Worm (Caenorhabditis elegans) whole organism, midembryonic: ENCODE data around the gene btb-18.
"Not testable (repeated sequence)": the region's sequence is repeated elsewhere in the genome, so short reads cannot be mapped to it uniquely, and the experiment has no call there.

Experiments
- T22C8.4 ChIP-seq: fragments of 200-800 bp; sonication (Bioruptor generic); IDR thresholded peaks from 2 replicates; pipeline ENCODE4 v1.3.6; 2022; ENCODE audit warnings: missing genetic modification characterization, missing compliant biosample characterization
- cog-1 ChIP-seq: sonication (generic microtip); optimal IDR thresholded peaks from 2 replicates; lab custom pipeline; 2016; ENCODE audit warnings: missing genetic modification characterization, missing compliant biosample characterization
- flt-1 ChIP-seq: fragments of 200-800 bp; sonication (Bioruptor generic); IDR thresholded peaks from 2 replicates; pipeline ENCODE4 v1.3.6; 2022; ENCODE audit warnings: missing genetic modification characterization, missing compliant biosample characterization
- klf-2 ChIP-seq: fragments of 200-800 bp; sonication (Bioruptor generic); conservative IDR thresholded peaks from 2 replicates; pipeline ENCODE4 v1.3.6; 2022; ENCODE audit warnings: missing genetic modification reagents, missing genetic modification characterization, missing compliant biosample characterization
- med-1 ChIP-seq: sonication (generic microtip); optimal IDR thresholded peaks from 2 replicates; lab custom pipeline; 2017; ENCODE audit warnings: missing genetic modification characterization, mild to moderate bottlenecking, missing compliant biosample characterization, antibody characterized with exemption, missing genetic modification reagents; ENCODE audit not compliant: insufficient read depth
- ref-1 ChIP-seq: fragments of 200-800 bp; sonication (Bioruptor generic); conservative IDR thresholded peaks from 2 replicates; pipeline ENCODE4 v1.3.6; 2022; ENCODE audit warnings: missing genetic modification reagents, missing genetic modification characterization, missing compliant biosample characterization
- tab-1 ChIP-seq: fragments of 200-800 bp; sonication (Bioruptor generic); IDR thresholded peaks from 2 replicates; pipeline ENCODE4 v1.3.6; 2022; ENCODE audit warnings: missing genetic modification characterization, missing compliant biosample characterization
- ztf-23 ChIP-seq: fragments of 200-800 bp; sonication (Bioruptor generic); IDR thresholded peaks from 2 replicates; pipeline ENCODE4 v1.3.6; 2022; ENCODE audit warnings: missing genetic modification reagents, missing genetic modification characterization, missing compliant biosample characterization
- ztf-29 ChIP-seq: fragments of 200-800 bp; sonication (Bioruptor generic); IDR thresholded peaks from 2 replicates; pipeline ENCODE4 v1.3.6; 2022; ENCODE audit warnings: missing genetic modification reagents, missing genetic modification characterization, missing compliant biosample characterization

The btb-18 gene

DNA sequence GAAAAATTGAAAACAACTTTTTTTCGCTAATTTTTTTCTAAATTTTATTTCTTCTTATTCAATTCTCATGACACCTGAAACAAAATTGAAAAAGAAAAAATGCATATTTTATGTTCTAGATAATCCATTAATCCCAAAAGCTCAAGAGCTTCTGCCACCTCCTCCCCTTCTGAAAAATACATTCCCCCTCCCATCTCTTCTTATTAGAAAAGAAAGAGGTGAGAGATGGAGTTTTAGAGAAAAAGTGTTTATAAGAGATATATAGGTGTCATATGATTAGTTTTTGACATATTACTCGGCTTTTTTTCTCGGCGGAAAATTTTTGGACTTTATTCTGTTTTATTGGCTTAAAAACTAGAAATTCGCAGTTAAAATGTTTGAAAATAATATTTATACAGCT, 27.4 kb upstream of the btb-18 start:
- no peak for TF ChIP-seq ref-1
- no peak for TF ChIP-seq med-1 (GFP tag; lab: Kevin White, UChicago)

DNA sequence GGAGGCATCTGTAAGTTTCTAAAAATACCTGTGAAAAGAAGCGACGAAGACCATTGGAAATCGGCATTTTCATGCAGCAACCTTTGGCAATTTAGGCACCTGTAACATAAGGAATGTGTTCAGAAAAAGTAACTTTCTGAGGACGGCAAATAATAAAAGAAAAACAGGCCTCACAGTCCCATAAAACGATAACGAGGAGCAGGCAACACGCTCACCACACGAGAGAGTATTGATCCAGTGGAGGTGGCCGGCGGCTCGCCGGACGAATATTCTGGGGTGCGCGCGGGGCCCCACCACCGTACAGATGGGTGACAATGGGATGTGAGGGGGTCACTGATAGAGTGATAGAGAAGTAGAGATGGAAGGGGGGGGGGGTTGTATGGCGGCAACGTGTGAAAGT, 23.1 kb upstream of the btb-18 start, which contains the start of gene F02E11.3:
Gene F02E11.3, minus strand, starts transcription at position 101 of the 400 bp plus-strand sequence.
- TF ChIP-seq ref-1 (no peak), ztf-23 (GFP tag; lab: Robert Waterston, UW) (no peak), cog-1 (no peak), ztf-29 (no peak), flt-1 (GFP tag; lab: Robert Waterston, UW) (no peak), tab-1 (GFP tag; lab: Robert Waterston, UW) (no peak), T22C8.4 (GFP tag; lab: Robert Waterston, UW) (no peak), med-1 (GFP tag; lab: Kevin White, UChicago) (no peak), klf-2 (GFP tag; lab: Robert Waterston, UW) (no peak)

- TF ChIP-seq ztf-29 (no peak), flt-1 (GFP tag; lab: Robert Waterston, UW) (no peak), ztf-23 (GFP tag; lab: Robert Waterston, UW) (no peak), klf-2 (GFP tag; lab: Robert Waterston, UW) (no peak), med-1 (GFP tag; lab: Kevin White, UChicago) (no peak), cog-1 (no peak)
Measured at ce11 chrII:3277686-3278085, 20.3 kb upstream of the btb-18 start, which contains the start of gene F02E11.4. Gene F02E11.4, minus strand, starts transcription at chrII:3277786.

DNA sequence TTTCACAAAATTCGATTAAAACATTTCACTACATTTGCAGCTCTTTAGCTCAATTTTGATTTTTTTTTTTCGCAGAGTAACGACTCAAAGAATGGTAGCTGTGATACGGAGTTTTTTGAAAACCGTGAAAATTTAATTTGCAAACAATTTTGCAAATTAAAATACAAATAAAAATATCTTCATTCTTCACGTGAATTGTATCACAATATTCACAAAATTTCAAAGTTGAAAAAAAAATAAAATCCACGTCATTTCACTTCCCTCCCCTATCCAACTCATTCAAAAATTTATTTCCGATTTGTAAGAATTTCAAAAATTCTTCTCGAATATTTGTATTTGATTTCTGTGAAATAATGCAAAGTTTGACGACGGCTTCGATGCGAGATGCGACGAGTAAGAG, 19.4 kb upstream of the btb-18 start, which contains the start of gene wht-4:
Gene wht-4, plus strand, starts transcription at position 301 of the 400 bp plus-strand sequence.
- TF ChIP-seq ztf-23 (GFP tag; lab: Robert Waterston, UW) (no peak), tab-1 (GFP tag; lab: Robert Waterston, UW) (no peak), flt-1 (GFP tag; lab: Robert Waterston, UW) (no peak), klf-2 (GFP tag; lab: Robert Waterston, UW) (no peak), med-1 (GFP tag; lab: Kevin White, UChicago) (no peak), cog-1 (no peak), ref-1 (no peak), ztf-29 (no peak), T22C8.4 (GFP tag; lab: Robert Waterston, UW) (no peak)

DNA sequence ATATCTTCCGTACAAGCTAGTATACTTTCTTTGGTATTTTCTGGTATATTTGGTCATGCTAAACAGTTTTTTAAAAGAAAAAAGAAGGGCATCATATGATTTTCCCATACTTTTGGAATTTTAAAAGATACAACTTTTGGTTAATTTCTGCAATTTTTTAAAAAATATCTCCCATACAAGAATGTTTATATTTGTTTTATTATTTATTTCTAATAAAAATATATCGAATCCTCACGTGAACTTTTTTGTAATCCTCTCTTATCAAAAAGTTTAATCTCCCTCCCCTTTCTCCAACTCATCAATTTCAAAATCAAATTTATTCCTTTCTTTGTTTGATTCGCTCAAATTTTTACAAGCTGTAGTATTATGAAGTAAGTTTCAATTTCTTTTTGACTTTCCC, 15.7 kb upstream of the btb-18 start, which contains the start of gene nep-13:
Gene nep-13, plus strand, starts transcription at position 301 of the 400 bp plus-strand sequence.
- TF ChIP-seq flt-1 (GFP tag; lab: Robert Waterston, UW) = no peak
- no peak for TF ChIP-seq cog-1
- no peak for TF ChIP-seq tab-1 (GFP tag; lab: Robert Waterston, UW)
- no peak for TF ChIP-seq ztf-29
- TF ChIP-seq ref-1 = no peak
- TF ChIP-seq ztf-23 (GFP tag; lab: Robert Waterston, UW) = no peak
- no peak for TF ChIP-seq klf-2 (GFP tag; lab: Robert Waterston, UW)
- TF ChIP-seq med-1 (GFP tag; lab: Kevin White, UChicago) = no peak
- no peak for TF ChIP-seq T22C8.4 (GFP tag; lab: Robert Waterston, UW)

- TF ChIP-seq ref-1 = no peak
- TF ChIP-seq ztf-23 (GFP tag; lab: Robert Waterston, UW) = no peak
- TF ChIP-seq klf-2 (GFP tag; lab: Robert Waterston, UW) = no peak
- no peak for TF ChIP-seq tab-1 (GFP tag; lab: Robert Waterston, UW)
- TF ChIP-seq cog-1 = no peak
- TF ChIP-seq T22C8.4 (GFP tag; lab: Robert Waterston, UW) = no peak
- no peak for TF ChIP-seq flt-1 (GFP tag; lab: Robert Waterston, UW)
- no peak for TF ChIP-seq ztf-29
- TF ChIP-seq med-1 (GFP tag; lab: Kevin White, UChicago) = no peak
Measured at ce11 chrII:3284558-3284957, 13.5 kb upstream of the btb-18 start, which contains the start of gene scl-15. Gene scl-15, minus strand, starts transcription at chrII:3284658.

ce11 chrII:3287073-3287472, 10.9 kb upstream of the btb-18 start, which contains the start of gene sri-63:
Gene sri-63, plus strand, starts transcription at chrII:3287373.
- no peak for TF ChIP-seq klf-2 (GFP tag; lab: Robert Waterston, UW)
- no peak for TF ChIP-seq flt-1 (GFP tag; lab: Robert Waterston, UW)
- no peak for TF ChIP-seq ztf-23 (GFP tag; lab: Robert Waterston, UW)
- no peak for TF ChIP-seq T22C8.4 (GFP tag; lab: Robert Waterston, UW)
- no peak for TF ChIP-seq ztf-29
- TF ChIP-seq ref-1 = no peak
- TF ChIP-seq tab-1 (GFP tag; lab: Robert Waterston, UW) = no peak
- TF ChIP-seq cog-1 = no peak
- TF ChIP-seq med-1 (GFP tag; lab: Kevin White, UChicago) = no peak

DNA sequence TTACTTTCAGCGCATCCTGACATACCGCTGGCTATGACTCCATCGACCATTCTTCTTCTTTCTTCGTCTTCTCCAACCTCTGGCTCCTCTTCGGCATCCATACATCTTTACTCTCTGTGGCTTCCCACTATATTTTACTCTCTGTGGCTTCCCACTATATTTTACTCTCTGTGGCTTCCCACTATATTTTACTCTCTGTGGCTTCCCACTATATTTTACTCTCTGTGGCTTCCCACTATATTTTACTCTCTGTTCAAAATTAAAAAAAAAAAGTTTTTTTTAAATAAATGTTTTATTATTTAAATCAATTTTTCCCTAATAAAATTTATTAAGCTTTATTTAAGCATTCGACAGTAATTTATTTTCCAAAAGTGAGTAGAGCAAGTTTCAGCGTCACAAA, 7.5 kb upstream of the btb-18 start, which contains the start of gene F39E9.14:
Gene F39E9.14, minus strand, starts transcription at position 101 of the 400 bp plus-strand sequence.
- TF ChIP-seq klf-2, tab-1, T22C8.4 (GFP tag; lab: Robert Waterston, UW): not testable (repeated sequence)

DNA sequence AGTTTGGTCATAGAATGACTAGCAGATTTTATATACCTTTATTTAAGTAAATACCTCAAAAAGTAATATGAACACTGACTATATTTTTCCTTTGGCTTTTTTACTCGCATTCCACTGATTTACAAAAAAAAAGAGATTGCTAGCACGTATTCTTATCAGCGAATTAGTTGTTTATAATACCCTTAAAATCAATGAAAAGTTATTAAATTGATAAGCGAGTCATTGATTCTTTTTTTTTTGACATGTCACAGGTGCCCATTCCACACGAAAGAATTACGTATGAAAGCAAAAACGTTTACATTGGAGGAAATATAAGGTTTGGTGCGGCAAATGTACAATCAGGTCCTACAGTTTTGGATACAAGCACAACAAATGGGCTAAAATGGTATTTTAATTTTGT, 2.8 kb upstream of the btb-18 start, which contains the start of gene btb-17:
Gene btb-17, plus strand, starts transcription at position 213 of the 400 bp plus-strand sequence.
- TF ChIP-seq klf-2 (GFP tag; lab: Robert Waterston, UW) (no peak), ref-1 (no peak), T22C8.4 (GFP tag; lab: Robert Waterston, UW) (no peak), flt-1 (GFP tag; lab: Robert Waterston, UW) (no peak), tab-1 (GFP tag; lab: Robert Waterston, UW) (no peak), ztf-29 (no peak), med-1 (GFP tag; lab: Kevin White, UChicago) (no peak), cog-1 (no peak), ztf-23 (GFP tag; lab: Robert Waterston, UW) (no peak)

ce11 chrII:3296644-3297043, 1.4 kb upstream of the btb-18 start, which contains the start of gene btb-16:
Gene btb-16, plus strand, starts transcription at chrII:3296883.
- no peak for TF ChIP-seq ref-1
- no peak for TF ChIP-seq ztf-23 (GFP tag; lab: Robert Waterston, UW)
- TF ChIP-seq T22C8.4 (GFP tag; lab: Robert Waterston, UW) = no peak
- no peak for TF ChIP-seq med-1 (GFP tag; lab: Kevin White, UChicago)
- no peak for TF ChIP-seq flt-1 (GFP tag; lab: Robert Waterston, UW)
- no peak for TF ChIP-seq tab-1 (GFP tag; lab: Robert Waterston, UW)
- TF ChIP-seq cog-1 = no peak
- no peak for TF ChIP-seq klf-2 (GFP tag; lab: Robert Waterston, UW)
- TF ChIP-seq ztf-29 = no peak
